Worm (Caenorhabditis elegans): ENCODE results near the gene C08F11.1.

DNA sequence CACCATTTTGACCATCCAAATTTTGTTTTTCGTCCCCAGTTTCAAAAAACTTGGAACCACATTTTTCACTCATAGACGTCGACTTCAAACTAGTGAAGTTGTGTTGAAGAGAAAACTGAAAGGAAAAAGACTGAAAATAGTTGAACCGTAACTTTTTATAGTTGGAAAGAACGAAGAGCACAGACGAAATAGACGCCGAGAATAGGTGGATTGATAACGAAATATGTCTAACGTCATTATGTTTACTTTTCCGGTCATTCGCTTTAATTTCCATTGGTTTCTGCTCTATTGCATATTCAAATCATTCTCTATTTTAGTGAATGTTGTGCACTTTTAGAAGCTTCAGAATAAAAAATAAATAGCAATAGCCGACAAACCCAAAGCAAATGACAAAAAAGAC is 13.9 kb upstream of the C08F11.1 start, which contains the start of gene C08F11.13:
- TF ChIP-seq snpc-4 (tag; optimal IDR thresholded peaks at IDR 0.05), result no peak
- TF ChIP-seq unc-62 (GFP tag; optimal IDR thresholded peaks at IDR 0.05), result no peak
- TF ChIP-seq flh-1 (GFP tag; optimal IDR thresholded peaks at IDR 0.05), result no peak
- no peak for TF ChIP-seq nhr-76 (tag; optimal IDR thresholded peaks at IDR 0.05)
- TF ChIP-seq nhr-28 (tag; optimal IDR thresholded peaks at IDR 0.05), result no peak
- TF ChIP-seq ces-1 (GFP tag; optimal IDR thresholded peaks at IDR 0.05), result no peak
- no peak for TF ChIP-seq sptf-1 (tag; optimal IDR thresholded peaks at IDR 0.05)
- TF ChIP-seq lsy-2 (tag; optimal IDR thresholded peaks at IDR 0.05), result no peak
- TF ChIP-seq mep-1 (tag; optimal IDR thresholded peaks at IDR 0.05), result no peak
- TF ChIP-seq lin-13 (tag; optimal IDR thresholded peaks at IDR 0.05), result no peak

Measured in whole organism, mixed stage, embryonic.